Worm (Caenorhabditis elegans) whole organism, L1 larva: ENCODE measurements around the gene H01M10.1.

Experiments
- C16A3.4 ChIP-seq: fragments of 150-350 bp; optimal IDR thresholded peaks from 2 replicates; lab custom pipeline; 2014; ENCODE audit warnings: missing biosample characterization, missing genetic modification characterization
- Y116A8C.19 ChIP-seq: sonication (generic microtip); optimal IDR thresholded peaks from 2 replicates; lab custom pipeline; 2016; ENCODE audit warnings: missing compliant biosample characterization, missing genetic modification characterization, borderline replicate concordance
- ceh-88 ChIP-seq: fragments of 200-800 bp; sonication (Bioruptor generic); IDR thresholded peaks from 2 replicates; pipeline ENCODE4 v1.3.6; 2022; ENCODE audit warnings: missing genetic modification characterization, missing compliant biosample characterization
- dpl-1 ChIP-seq, 3 experiments: fragments of 150-350 bp in 2 of 3; sonication (generic microtip) in 1 of 3; optimal IDR thresholded peaks; 2 replicates each; lab custom pipeline; 2014 to 2017; ENCODE audit warnings: missing biosample characterization in 3 of 3, missing genetic modification characterization in 3 of 3, missing genetic modification reagents in 3 of 3
- dsc-1 ChIP-seq: sonication (generic microtip); optimal IDR thresholded peaks from 2 replicates; lab custom pipeline; 2016; ENCODE audit warnings: mild to moderate bottlenecking, missing genetic modification characterization, missing compliant biosample characterization
- elt-3 ChIP-seq, 6 experiments: fragments of 150-350 bp in 1 of 6; sonication (generic microtip); optimal IDR thresholded peaks; 2 replicates each; lab custom pipeline; 2017 to 2018; ENCODE audit warnings: missing biosample characterization in 6 of 6, missing genetic modification characterization in 6 of 6, inconsistent platforms in 1 of 6
- ets-5 ChIP-seq: fragments of 200-800 bp; sonication (Bioruptor generic); IDR thresholded peaks from 2 replicates; pipeline ENCODE4 v1.3.6; 2022; ENCODE audit warnings: missing genetic modification characterization, missing compliant biosample characterization
- fkh-8 ChIP-seq: sonication (generic microtip); optimal IDR thresholded peaks from 2 replicates; lab custom pipeline; 2016; ENCODE audit warnings: mild to moderate bottlenecking, missing genetic modification characterization, missing compliant biosample characterization
- irx-1 ChIP-seq: sonication (generic microtip); optimal IDR thresholded peaks from 2 replicates; lab custom pipeline; 2016; ENCODE audit warnings: missing genetic modification characterization, missing compliant biosample characterization
- jun-1 ChIP-seq: fragments of 150-350 bp; optimal IDR thresholded peaks from 2 replicates; lab custom pipeline; 2014; ENCODE audit warnings: missing biosample characterization, missing genetic modification reagents, missing genetic modification characterization
- lin-13 ChIP-seq: fragments of 150-350 bp; optimal IDR thresholded peaks from 2 replicates; lab custom pipeline; 2014; ENCODE audit warnings: missing biosample characterization, missing genetic modification reagents, missing genetic modification characterization
- lin-14 ChIP-seq: fragments of 200-800 bp; sonication (Bioruptor generic); optimal IDR thresholded peaks from 2 replicates; lab custom pipeline; 2018; ENCODE audit warnings: mild to moderate bottlenecking, missing genetic modification characterization, moderate library complexity, missing compliant biosample characterization
- lin-15B ChIP-seq: fragments of 150-350 bp; sonication (generic microtip); optimal IDR thresholded peaks from 3 replicates; lab custom pipeline; 2014; ENCODE audit warnings: missing biosample characterization, missing genetic modification characterization
- lin-35 ChIP-seq, 2 experiments: fragments of 150-350 bp; optimal IDR thresholded peaks; 2 replicates each; lab custom pipeline; 2014; ENCODE audit warnings: missing biosample characterization in 2 of 2, missing genetic modification characterization in 2 of 2, missing genetic modification reagents in 2 of 2
- lsy-2 ChIP-seq, 2 experiments: fragments of 150-350 bp; optimal IDR thresholded peaks; 2 replicates each; lab custom pipeline; 2014; ENCODE audit warnings: missing biosample characterization in 2 of 2, missing genetic modification characterization in 2 of 2
- mdl-1 ChIP-seq, 2 experiments: fragments of 150-350 bp; optimal IDR thresholded peaks; 2 replicates each; lab custom pipeline; 2014 to 2017; ENCODE audit warnings: missing biosample characterization in 2 of 2, missing genetic modification characterization in 2 of 2, inconsistent platforms in 1 of 2
- mef-2 ChIP-seq: fragments of 150-350 bp; optimal IDR thresholded peaks from 2 replicates; lab custom pipeline; 2014; ENCODE audit warnings: missing biosample characterization, missing genetic modification characterization
- mep-1 ChIP-seq: fragments of 150-350 bp; optimal IDR thresholded peaks from 2 replicates; lab custom pipeline; 2014; ENCODE audit warnings: missing biosample characterization, missing genetic modification characterization
- nhr-11 ChIP-seq: fragments of 150-350 bp; optimal IDR thresholded peaks from 2 replicates; lab custom pipeline; 2014; ENCODE audit warnings: missing biosample characterization, missing genetic modification characterization
- nhr-19 ChIP-seq: fragments of 200-800 bp; sonication (Bioruptor generic); conservative IDR thresholded peaks from 2 replicates; pipeline ENCODE4 v1.3.6; 2022; ENCODE audit warnings: missing genetic modification characterization, missing compliant biosample characterization
- nhr-20 ChIP-seq: sonication (generic microtip); optimal IDR thresholded peaks from 2 replicates; lab custom pipeline; 2016; ENCODE audit warnings: mild to moderate bottlenecking, missing genetic modification characterization, missing compliant biosample characterization
- nhr-28 ChIP-seq: fragments of 150-350 bp; optimal IDR thresholded peaks from 2 replicates; lab custom pipeline; 2014; ENCODE audit warnings: missing biosample characterization, missing genetic modification characterization
- nhr-47 ChIP-seq: sonication (generic microtip); optimal IDR thresholded peaks from 2 replicates; lab custom pipeline; 2016; ENCODE audit warnings: mild to moderate bottlenecking, missing genetic modification characterization, moderate library complexity, missing compliant biosample characterization
- nhr-71 ChIP-seq: sonication (generic microtip); optimal IDR thresholded peaks from 2 replicates; lab custom pipeline; 2016; ENCODE audit warnings: mild to moderate bottlenecking, missing genetic modification characterization, moderate library complexity, missing compliant biosample characterization
- nhr-85 ChIP-seq: sonication (generic microtip); peaks from one replicate; lab custom pipeline; 2016; ENCODE audit warnings: missing genetic modification characterization, inconsistent platforms, missing compliant biosample characterization
- rnt-1 ChIP-seq: sonication (generic microtip); optimal IDR thresholded peaks from 2 replicates; lab custom pipeline; 2016; ENCODE audit warnings: mild to moderate bottlenecking, missing genetic modification characterization, moderate library complexity, missing compliant biosample characterization
- skn-1 ChIP-seq: fragments of 150-350 bp; optimal IDR thresholded peaks from 2 replicates; lab custom pipeline; 2014; ENCODE audit warnings: missing biosample characterization, missing genetic modification characterization
- snpc-4 ChIP-seq: fragments of 150-350 bp; optimal IDR thresholded peaks from 2 replicates; lab custom pipeline; 2014; ENCODE audit warnings: missing biosample characterization, missing genetic modification characterization
- snu-23 ChIP-seq: sonication (generic microtip); optimal IDR thresholded peaks from 2 replicates; lab custom pipeline; 2016; ENCODE audit warnings: missing genetic modification characterization, missing compliant biosample characterization
- sox-4 ChIP-seq: sonication (generic microtip); optimal IDR thresholded peaks from 2 replicates; lab custom pipeline; 2016; ENCODE audit warnings: missing genetic modification characterization, missing compliant biosample characterization
- sup-37 ChIP-seq: fragments of 200-800 bp; sonication (Bioruptor generic); optimal IDR thresholded peaks from 2 replicates; lab custom pipeline; 2018; ENCODE audit warnings: mild to moderate bottlenecking, missing genetic modification characterization, missing compliant biosample characterization
- swsn-7 ChIP-seq: sonication (generic microtip); optimal IDR thresholded peaks from 2 replicates; lab custom pipeline; 2016; ENCODE audit warnings: missing genetic modification characterization, missing compliant biosample characterization
- tbx-2 ChIP-seq: sonication (generic microtip); optimal IDR thresholded peaks from 2 replicates; lab custom pipeline; 2016; ENCODE audit warnings: missing genetic modification characterization, missing compliant biosample characterization
- tlp-1 ChIP-seq: fragments of 150-350 bp; optimal IDR thresholded peaks from 2 replicates; lab custom pipeline; 2014; ENCODE audit warnings: missing biosample characterization, missing genetic modification characterization
- unc-130 ChIP-seq: fragments of 150-350 bp; optimal IDR thresholded peaks from 2 replicates; lab custom pipeline; 2017; ENCODE audit warnings: missing biosample characterization, missing genetic modification characterization, inconsistent platforms
- unc-62 ChIP-seq: fragments of 150-350 bp; optimal IDR thresholded peaks from 2 replicates; lab custom pipeline; 2014; ENCODE audit warnings: missing biosample characterization, missing genetic modification reagents, missing genetic modification characterization
- unc-86 ChIP-seq: sonication (generic microtip); optimal IDR thresholded peaks from 2 replicates; lab custom pipeline; 2016; ENCODE audit warnings: missing genetic modification characterization, missing compliant biosample characterization
- vab-15 ChIP-seq: sonication (generic microtip); optimal IDR thresholded peaks from 2 replicates; lab custom pipeline; 2017; ENCODE audit warnings: missing genotype, mild to moderate bottlenecking, missing genetic modification characterization, missing compliant biosample characterization
- xbp-1 ChIP-seq: sonication (generic microtip); optimal IDR thresholded peaks from 2 replicates; lab custom pipeline; 2016; ENCODE audit warnings: missing genetic modification characterization, missing compliant biosample characterization

Gene H01M10.1

ce11 chrX:2553433-2553860 is 26.9 kb downstream of the H01M10.1 start (continued):
- TF ChIP-seq sup-37 (GFP tag; lab: Kevin White, UChicago) (peak; percentile 51), skn-1 (tag; lab: Kevin White, UChicago) (peak; percentile 95), jun-1 (tag; lab: Kevin White, UChicago) (peak; percentile 63), nhr-11 (tag; lab: Kevin White, UChicago) (no peak), mdl-1 (tag; optimal IDR thresholded peaks at IDR 0.05; lab: Kevin White, UChicago) (peak in 1 of 2 experiments; percentile 74), elt-3 (tag; optimal IDR thresholded peaks at IDR 0.05; lab: Kevin White, UChicago) (peak in 2 of 6 experiments; percentile 53 to 56), unc-86 (tag; lab: Kevin White, UChicago) (peak; percentile 36), mef-2 (tag; lab: Kevin White, UChicago) (peak; percentile 61), nhr-85 (tag; lab: Kevin White, UChicago) (peak; percentile 76), fkh-8 (tag; lab: Kevin White, UChicago) (peak; percentile 65), sox-4 (tag; lab: Kevin White, UChicago) (peak; percentile 29), unc-130 (tag; lab: Kevin White, UChicago) (peak; percentile 2), lin-14 (GFP tag; lab: Kevin White, UChicago) (peak; percentile 67), nhr-20 (tag; lab: Kevin White, UChicago) (peak; percentile 75), xbp-1 (tag; lab: Kevin White, UChicago) (peak; percentile 64), irx-1 (tag; lab: Kevin White, UChicago) (peak; percentile 80), nhr-47 (tag; lab: Kevin White, UChicago) (peak; percentile 82), tlp-1 (tag; lab: Kevin White, UChicago) (no peak), dpl-1 (GFP tag; optimal IDR thresholded peaks at IDR 0.05; lab: Kevin White, UChicago) (peak in 1 of 3 experiments; percentile 18), swsn-7 (peak; percentile 69), nhr-19 (GFP tag; lab: Robert Waterston, UW) (peak; percentile 65), lin-35 (GFP tag; optimal IDR thresholded peaks at IDR 0.05; lab: Kevin White, UChicago) (peak; percentile 38 to 77), lin-13 (peak; percentile 2), lsy-2 (tag; optimal IDR thresholded peaks at IDR 0.05; lab: Kevin White, UChicago) (peak; percentile 42 to 67), tbx-2 (tag; lab: Kevin White, UChicago) (peak; percentile 72)

- TF ChIP-seq snu-23 (GFP tag; lab: Kevin White, UChicago) (peak; percentile 50), mep-1 (tag; lab: Kevin White, UChicago) (peak; percentile 17), lsy-2 (tag; optimal IDR thresholded peaks at IDR 0.05; lab: Kevin White, UChicago) (peak in 1 of 2 experiments; percentile 2), nhr-19 (GFP tag; lab: Robert Waterston, UW) (no peak), nhr-47 (tag; lab: Kevin White, UChicago) (peak; percentile 7), mdl-1 (tag; optimal IDR thresholded peaks at IDR 0.05; lab: Kevin White, UChicago) (peak in 1 of 2 experiments; percentile 15), sox-4 (tag; lab: Kevin White, UChicago) (no peak), C16A3.4 (peak; percentile 26), skn-1 (tag; lab: Kevin White, UChicago) (peak; percentile 56), vab-15 (tag; lab: Kevin White, UChicago) (peak; percentile 35), lin-14 (GFP tag; lab: Kevin White, UChicago) (peak; percentile 82), nhr-20 (tag; lab: Kevin White, UChicago) (peak; percentile 34), dsc-1 (tag; lab: Kevin White, UChicago) (no peak)
Observed at ce11 chrX:2552210-2552674, 28.1 kb downstream of the H01M10.1 start, which contains the start of gene aat-3. Gene aat-3 (plus strand): TSS chrX:2552260.

- TF ChIP-seq nhr-85 (tag; lab: Kevin White, UChicago) (peak; percentile 58), rnt-1 (tag; lab: Kevin White, UChicago) (peak; percentile 24), nhr-71 (no peak), mdl-1 (tag; optimal IDR thresholded peaks at IDR 0.05; lab: Kevin White, UChicago) (no peak), unc-62 (GFP tag; lab: Kevin White, UChicago) (no peak), nhr-19 (GFP tag; lab: Robert Waterston, UW) (no peak), nhr-28 (no peak), lin-15B (tag; lab: Kevin White, UChicago) (no peak), Y116A8C.19 (no peak), ceh-88 (no peak), snpc-4 (peak; percentile 75), ets-5 (GFP tag; lab: Robert Waterston, UW) (no peak), vab-15 (tag; lab: Kevin White, UChicago) (no peak)
Observed at ce11 chrX:2551450-2551849, 28.9 kb downstream of the H01M10.1 start.
